Fruit fly (Drosophila melanogaster): ENCODE measurements around the gene CG2991.
A peak's percentile ranks its signal among the peaks of the same experiment; 100 is the strongest.

CG2991 gene

dm6 chr2L:2872968-2873728 is 16.2 kb downstream of the CG2991 start (continued):
- TF ChIP-seq chinmo (GFP tag; IDR thresholded peaks at IDR 0.05; ENCODE audit: partially characterized antibody): peak; percentile 79; the same call in 2 of the 4 replicates
- peak; percentile 9 for TF ChIP-seq CG7786 (GFP tag; optimal IDR thresholded peaks at IDR 0.05)
- TF ChIP-seq GATAe (GFP tag; conservative IDR thresholded peaks at IDR 0.05): no peak
- TF ChIP-seq kay (GFP tag; optimal IDR thresholded peaks at IDR 0.05): peak; percentile 78
- TF ChIP-seq H15 (GFP tag; IDR thresholded peaks at IDR 0.05): no peak
- no peak for TF ChIP-seq CG7963 (GFP tag; IDR thresholded peaks at IDR 0.05; ENCODE audit: partially characterized antibody)
- no peak for TF ChIP-seq ken (GFP tag; IDR thresholded peaks at IDR 0.05)
- TF ChIP-seq Sox102F (GFP tag; optimal IDR thresholded peaks at IDR 0.05): peak; percentile 38
- no peak for TF ChIP-seq odd (GFP tag; optimal IDR thresholded peaks at IDR 0.05)
- TF ChIP-seq her (GFP tag; optimal IDR thresholded peaks at IDR 0.05): no peak
- no peak for TF ChIP-seq sqz (GFP tag; optimal IDR thresholded peaks at IDR 0.05)
- no peak for TF ChIP-seq CG14667 (GFP tag; IDR thresholded peaks at IDR 0.05)
- no peak for TF ChIP-seq tna (GFP tag; IDR thresholded peaks at IDR 0.05; ENCODE audit: partially characterized antibody)
- TF ChIP-seq lab (GFP tag; optimal IDR thresholded peaks at IDR 0.05): peak; percentile 46
- TF ChIP-seq CG13424 (tag; optimal IDR thresholded peaks at IDR 0.05): peak; percentile 8
- no peak for TF ChIP-seq unc-4 (GFP tag; IDR thresholded peaks at IDR 0.05; ENCODE audit: partially characterized antibody)
- no peak for TF ChIP-seq CG6175 (GFP tag; IDR thresholded peaks at IDR 0.05)
- TF ChIP-seq pfk (GFP tag; optimal IDR thresholded peaks at IDR 0.05): no peak
- no peak for TF ChIP-seq eyg (GFP tag; optimal IDR thresholded peaks at IDR 0.05)
- no peak for TF ChIP-seq nom (GFP tag; optimal IDR thresholded peaks at IDR 0.05)
- 0 out of 2 replicates have a peak, but pooled peaks have one; percentile 6 for TF ChIP-seq sob (GFP tag; IDR thresholded peaks at IDR 0.05)
- peak; percentile 51 for TF ChIP-seq slbo (GFP tag; IDR thresholded peaks at IDR 0.05)
- TF ChIP-seq bcd (GFP tag; optimal IDR thresholded peaks at IDR 0.05): no peak
- no peak for TF ChIP-seq knrl (GFP tag; IDR thresholded peaks at IDR 0.05; ENCODE audit: partially characterized antibody)
- no peak for TF ChIP-seq Hey (tag; optimal IDR thresholded peaks at IDR 0.05)
- TF ChIP-seq CG6689 (GFP tag; IDR thresholded peaks at IDR 0.05): no peak
- TF ChIP-seq row (GFP tag; IDR thresholded peaks at IDR 0.05): peak; percentile 49; the same call in 2 of the 3 replicates
- TF ChIP-seq Usf (GFP tag; optimal IDR thresholded peaks at IDR 0.05): no peak
- peak; percentile 85 for TF ChIP-seq sens (GFP tag)
- TF ChIP-seq Dll (GFP tag; IDR thresholded peaks at IDR 0.05; ENCODE audit: partially characterized antibody): no peak
- TF ChIP-seq CG13894 (tag; optimal IDR thresholded peaks at IDR 0.05): no peak
- TF ChIP-seq HmgZ (tag; optimal IDR thresholded peaks at IDR 0.05): no peak
- TF ChIP-seq lilli (GFP tag; optimal IDR thresholded peaks at IDR 0.05): peak; percentile 67
- no peak for TF ChIP-seq Xbp1 (GFP tag; optimal IDR thresholded peaks at IDR 0.05)
- TF ChIP-seq seq (GFP tag; IDR thresholded peaks at IDR 0.05): 0 out of 2 replicates have a peak, but pooled peaks have one; percentile 30
- peak; percentile 33 for TF ChIP-seq CG10366 (GFP tag; IDR thresholded peaks at IDR 0.05)
- no peak for TF ChIP-seq pb (GFP tag; optimal IDR thresholded peaks at IDR 0.05)
- TF ChIP-seq NC2β (GFP tag; optimal IDR thresholded peaks at IDR 0.05): no peak
- TF ChIP-seq CG17186 (GFP tag; optimal IDR thresholded peaks at IDR 0.05): no peak
- TF ChIP-seq Nf-YC (tag; optimal IDR thresholded peaks at IDR 0.05): no peak
- TF ChIP-seq BEAF-32 (GFP tag; optimal IDR thresholded peaks at IDR 0.05): no peak
- 0 out of 2 replicates have a peak, but pooled peaks have one; percentile 24 for TF ChIP-seq CG9932 (GFP tag; IDR thresholded peaks at IDR 0.05)
- TF ChIP-seq slou (GFP tag; optimal IDR thresholded peaks at IDR 0.05): peak; percentile 32
- TF ChIP-seq Sin3A (optimal IDR thresholded peaks at IDR 0.05): no peak
- TF ChIP-seq CG2116 (GFP tag; optimal IDR thresholded peaks at IDR 0.05): no peak
- no peak for TF ChIP-seq pzg (GFP tag; optimal IDR thresholded peaks at IDR 0.05)
- TF ChIP-seq nmo (GFP tag; optimal IDR thresholded peaks at IDR 0.05): peak; percentile 7

Measured in whole organism, embryonic.